Worm (Caenorhabditis elegans) whole organism, dauer: Measurements from ENCODE around the gene F21C10.4.

Source experiments
- unc-62 ChIP-seq: sonication (generic microtip); optimal IDR thresholded peaks from 2 replicates; lab custom pipeline; 2017; ENCODE audit warnings: missing biosample characterization, missing genetic modification reagents, missing genetic modification characterization

Gene F21C10.4

ce11 chrV:9143896-9144295 lies 17.5 kb downstream of the F21C10.4 start:
- TF ChIP-seq unc-62 (GFP tag; lab: Kevin White, UChicago), result no peak

- TF ChIP-seq unc-62 (GFP tag; lab: Kevin White, UChicago), result no peak
Observed at ce11 chrV:9146196-9146595, 19.8 kb downstream of the F21C10.4 start.

ce11 chrV:9146849-9147557 lies 20.6 kb downstream of the F21C10.4 start, which contains the start of gene spl-2:
Gene spl-2 (minus strand): TSS chrV:9146899.
- no peak for TF ChIP-seq unc-62 (GFP tag; lab: Kevin White, UChicago)

- TF ChIP-seq unc-62 (GFP tag; lab: Kevin White, UChicago), result no peak
Observed at ce11 chrV:9148151-9148550, 21.7 kb downstream of the F21C10.4 start.

- TF ChIP-seq unc-62 (GFP tag; lab: Kevin White, UChicago), result no peak
Observed at ce11 chrV:9152339-9152738, 25.9 kb downstream of the F21C10.4 start.

ce11 chrV:9154772-9155171 lies 28.4 kb downstream of the F21C10.4 start, which contains the start of gene B0222.5:
Gene B0222.5 (minus strand): TSS chrV:9154872.
- TF ChIP-seq unc-62 (GFP tag; lab: Kevin White, UChicago), result no peak

- TF ChIP-seq unc-62 (GFP tag; lab: Kevin White, UChicago), result no peak
Observed at ce11 chrV:9155616-9156015, 29.2 kb downstream of the F21C10.4 start.

- no peak for TF ChIP-seq unc-62 (GFP tag; lab: Kevin White, UChicago)
Observed at ce11 chrV:9156679-9157078, 30.3 kb downstream of the F21C10.4 start, which contains the start of gene B0222.15. Gene B0222.15 (minus strand): TSS chrV:9156779.

ce11 chrV:9157597-9157996 lies 31.2 kb downstream of the F21C10.4 start:
- no peak for TF ChIP-seq unc-62 (GFP tag; lab: Kevin White, UChicago)

- no peak for TF ChIP-seq unc-62 (GFP tag; lab: Kevin White, UChicago)
Observed at ce11 chrV:9160224-9160886, 33.9 kb downstream of the F21C10.4 start, which contains the start of gene col-144. Gene col-144 (minus strand): TSS chrV:9160642.

ce11 chrV:9162118-9162729 lies 35.8 kb downstream of the F21C10.4 start:
- TF ChIP-seq unc-62 (GFP tag; lab: Kevin White, UChicago), result no peak

- TF ChIP-seq unc-62 (GFP tag; lab: Kevin White, UChicago), result no peak
Observed at ce11 chrV:9162955-9163468, 36.6 kb downstream of the F21C10.4 start, which contains the start of gene col-145. Gene col-145 (minus strand): TSS chrV:9163005.

ce11 chrV:9163897-9164296 lies 37.5 kb downstream of the F21C10.4 start:
- no peak for TF ChIP-seq unc-62 (GFP tag; lab: Kevin White, UChicago)

ce11 chrV:9165073-9165699 lies 38.8 kb downstream of the F21C10.4 start, which contains the start of gene col-10:
Gene col-10 (minus strand): TSS chrV:9165307.
- TF ChIP-seq unc-62 (GFP tag; lab: Kevin White, UChicago), result no peak

ce11 chrV:9166306-9166705 lies 39.9 kb downstream of the F21C10.4 start:
- no peak for TF ChIP-seq unc-62 (GFP tag; lab: Kevin White, UChicago)
